Fruit fly (Drosophila melanogaster) whole organism, wandering third instar larva: ENCODE measurements around the gene Polr1D.

Experiments used
- Myc ChIP-seq: fragments of >200 bp; optimal IDR thresholded peaks from 2 replicates; lab custom pipeline; 2017
- pan ChIP-seq: fragments of >200 bp; optimal IDR thresholded peaks from 2 replicates; lab custom pipeline; 2017
- psq ChIP-seq: fragments of 200-800 bp; sonication (Bioruptor generic); optimal IDR thresholded peaks from 3 replicates; lab custom pipeline; 2017; ENCODE audit warnings: missing biosample characterization, mild to moderate bottlenecking, missing genetic modification characterization, moderate library complexity
- usp ChIP-seq: fragments of >200 bp; optimal IDR thresholded peaks from 2 replicates; lab custom pipeline; 2017; ENCODE audit warnings: missing biosample characterization, missing genetic modification characterization

- TF ChIP-seq usp (GFP tag; lab: Kevin White, UChicago) (no peak), Myc (lab: Kevin White, UChicago) (no peak), psq (GFP tag; lab: Kevin White, UChicago) (peak; percentile 79), pan (lab: Kevin White, UChicago) (no peak)
Observed at dm6 chr2L:19141435-19142126, 6.5 kb upstream of the Polr1D start.
